Fruit fly (Drosophila melanogaster) whole organism, pupa: ENCODE data around the gene BNIP3.

Source experiments
- CG10348 ChIP-seq: fragments of 200-800 bp; sonication (Bioruptor generic); IDR thresholded peaks from 2 replicates; pipeline ENCODE4 v1.3.6; 2022; ENCODE audit warnings: missing biosample characterization, missing genetic modification characterization
- CG12605 ChIP-seq: fragments of 200-800 bp; sonication (Bioruptor generic); IDR thresholded peaks from 2 replicates; pipeline ENCODE4 v1.3.6; 2022; ENCODE audit warnings: missing biosample characterization, missing genetic modification characterization
- CG13204 ChIP-seq: fragments of 200-800 bp; sonication (Bioruptor generic); optimal IDR thresholded peaks from 2 replicates; lab custom pipeline; 2018; ENCODE audit warnings: missing biosample characterization, mild to moderate bottlenecking, missing genetic modification characterization, moderate library complexity
- CG14655 ChIP-seq: fragments of 200-800 bp; sonication (Bioruptor generic); optimal IDR thresholded peaks from 3 replicates; lab custom pipeline; 2017; ENCODE audit warnings: mild to moderate bottlenecking, missing biosample characterization, missing genetic modification reagents, missing genetic modification characterization
- CG15710 ChIP-seq: fragments of 200-800 bp; sonication (Bioruptor generic); optimal IDR thresholded peaks from 2 replicates; lab custom pipeline; 2018; ENCODE audit warnings: missing biosample characterization, mild to moderate bottlenecking, missing genetic modification characterization, moderate library complexity
- CG17806 ChIP-seq: fragments of 200-800 bp; sonication (Bioruptor generic); optimal IDR thresholded peaks from 2 replicates; lab custom pipeline; 2018; ENCODE audit warnings: missing biosample characterization, mild to moderate bottlenecking, missing genetic modification characterization, moderate library complexity
- CG32121 ChIP-seq: fragments of 200-800 bp; sonication (Bioruptor generic); IDR thresholded peaks from 2 replicates; pipeline ENCODE4 v1.3.6; 2022; ENCODE audit warnings: missing biosample characterization, missing genetic modification characterization
- CG34367 ChIP-seq: fragments of 200-800 bp; sonication (Bioruptor generic); optimal IDR thresholded peaks from 2 replicates; lab custom pipeline; 2018; ENCODE audit warnings: missing biosample characterization, mild to moderate bottlenecking, missing genetic modification characterization
- CG4496 ChIP-seq: fragments of 200-800 bp; sonication (Bioruptor generic); IDR thresholded peaks from 3 replicates; pipeline ENCODE4 v1.3.6; 2022; ENCODE audit warnings: missing biosample characterization, missing genetic modification characterization
- CG8159 ChIP-seq: fragments of 200-800 bp; sonication (Bioruptor generic); optimal IDR thresholded peaks from 3 replicates; lab custom pipeline; 2018; ENCODE audit warnings: missing biosample characterization, mild to moderate bottlenecking, missing genetic modification characterization, moderate library complexity
- CG8301 ChIP-seq: fragments of 200-800 bp; sonication (Bioruptor generic); optimal IDR thresholded peaks from 2 replicates; lab custom pipeline; 2018; ENCODE audit warnings: missing biosample characterization, mild to moderate bottlenecking, missing genetic modification characterization
- CG9948 ChIP-seq: fragments of 200-800 bp; sonication (Bioruptor generic); optimal IDR thresholded peaks from 2 replicates; lab custom pipeline; 2018; ENCODE audit warnings: missing biosample characterization, mild to moderate bottlenecking, missing genetic modification characterization, moderate library complexity
- D1 ChIP-seq: fragments of 200-800 bp; sonication (Bioruptor generic); optimal IDR thresholded peaks from 2 replicates; lab custom pipeline; 2018; ENCODE audit warnings: missing biosample characterization, mild to moderate bottlenecking, missing genetic modification characterization, moderate library complexity
- EcR ChIP-seq: fragments of 200-800 bp; sonication (Bioruptor generic); optimal IDR thresholded peaks from 3 replicates; lab custom pipeline; 2019; ENCODE audit warnings: missing biosample characterization, missing genetic modification characterization, mild to moderate bottlenecking, moderate library complexity, missing genetic modification reagents
- Ets98B ChIP-seq: fragments of 200-800 bp; sonication (Bioruptor generic); IDR thresholded peaks from 2 replicates; pipeline ENCODE4 v1.3.6; 2022; ENCODE audit warnings: missing biosample characterization, missing genetic modification characterization
- Pif1A ChIP-seq: fragments of 200-800 bp; sonication (Bioruptor generic); optimal IDR thresholded peaks from 3 replicates; lab custom pipeline; 2016; ENCODE audit warnings: missing biosample characterization, missing genetic modification characterization
- Pif1B ChIP-seq: fragments of 200-800 bp; sonication (Bioruptor generic); optimal IDR thresholded peaks from 3 replicates; lab custom pipeline; 2016; ENCODE audit warnings: missing biosample characterization, missing genetic modification characterization
- Snoo ChIP-seq: fragments of 200-800 bp; sonication (Bioruptor generic); optimal IDR thresholded peaks from 3 replicates; lab custom pipeline; 2017; ENCODE audit warnings: missing biosample characterization, mild to moderate bottlenecking, missing genetic modification characterization, inconsistent platforms
- fd96Ca ChIP-seq: fragments of 200-800 bp; sonication (Bioruptor generic); IDR thresholded peaks from 3 replicates; pipeline ENCODE4 v1.3.6; 2022; ENCODE audit warnings: missing biosample characterization, missing genetic modification characterization
- gl ChIP-seq: fragments of 200-800 bp; sonication (Bioruptor generic); optimal IDR thresholded peaks from 2 replicates; lab custom pipeline; 2018; ENCODE audit warnings: missing biosample characterization, mild to moderate bottlenecking, missing genetic modification characterization
- rn ChIP-seq: fragments of 200-800 bp; sonication (Bioruptor generic); IDR thresholded peaks from 2 replicates; pipeline ENCODE4 v1.3.6; 2022; ENCODE audit warnings: missing biosample characterization, missing genetic modification characterization

Gene BNIP3

dm6 chr3L:20556371-20556770 lies 37.2 kb upstream of the BNIP3 start:
- peak; percentile 80 for TF ChIP-seq Snoo (tag; lab: Kevin White, UChicago)
- TF ChIP-seq Pif1A, result peak; percentile 61
- TF ChIP-seq gl (tag; lab: Kevin White, UChicago), result peak; percentile 34
- no peak for TF ChIP-seq CG12605
- TF ChIP-seq CG8159 (tag; lab: Kevin White, UChicago), result peak; percentile 84
- TF ChIP-seq CG10348 (GFP tag; lab: Robert Waterston, UW), result no peak
- TF ChIP-seq CG17806 (tag; lab: Kevin White, UChicago), result peak; percentile 75
- TF ChIP-seq EcR (GFP tag; lab: Kevin White, UChicago), result peak; percentile 14
- no peak for TF ChIP-seq rn (GFP tag; lab: Robert Waterston, UW)
- peak; percentile 12 for TF ChIP-seq CG8301 (tag; lab: Kevin White, UChicago)
- peak; percentile 61 for TF ChIP-seq CG9948 (tag; lab: Kevin White, UChicago)
- peak; percentile 82 for TF ChIP-seq CG15710 (tag; lab: Kevin White, UChicago)
- TF ChIP-seq CG14655 (GFP tag; lab: Kevin White, UChicago), result peak; percentile 34
- TF ChIP-seq CG34367, result peak; percentile 71
- TF ChIP-seq Ets98B (GFP tag; lab: Robert Waterston, UW), result no peak
- TF ChIP-seq CG4496, result peak; percentile 43; the same call in 1 of the 3 replicates
- TF ChIP-seq CG13204 (GFP tag; lab: Kevin White, UChicago), result peak; percentile 16
- peak; percentile 65 for TF ChIP-seq Pif1B

DNA sequence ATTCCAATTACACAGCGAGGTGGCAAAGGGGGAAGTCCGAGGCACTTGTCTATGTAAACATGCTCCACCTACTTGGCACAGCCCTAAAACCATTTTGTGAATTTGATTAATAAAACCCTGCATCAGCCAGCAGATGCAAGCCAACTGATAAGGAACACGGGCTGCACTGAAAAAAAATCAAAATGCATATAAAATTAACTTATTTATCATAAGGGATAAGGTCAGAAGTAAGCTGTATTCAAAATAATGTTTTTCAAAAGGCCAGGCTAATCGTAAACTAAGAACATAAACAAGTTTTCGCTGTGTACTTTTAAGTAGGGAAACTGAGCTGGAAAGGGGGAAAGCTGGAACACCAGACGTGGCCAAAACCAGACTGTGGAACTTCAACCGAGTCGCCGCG lies 32.7 kb upstream of the BNIP3 start:
- no peak for TF ChIP-seq CG13204 (GFP tag; lab: Kevin White, UChicago)
- TF ChIP-seq CG10348 (GFP tag; lab: Robert Waterston, UW), result no peak
- TF ChIP-seq CG15710 (tag; lab: Kevin White, UChicago), result peak; percentile 63
- peak; percentile 34 for TF ChIP-seq gl (tag; lab: Kevin White, UChicago)
- peak; percentile 77 for TF ChIP-seq CG14655 (GFP tag; lab: Kevin White, UChicago)
- TF ChIP-seq CG8159 (tag; lab: Kevin White, UChicago), result peak; percentile 68
- peak; percentile 57 for TF ChIP-seq CG9948 (tag; lab: Kevin White, UChicago)
- peak; percentile 71 for TF ChIP-seq Pif1A
- no peak for TF ChIP-seq EcR (GFP tag; lab: Kevin White, UChicago)
- TF ChIP-seq rn (GFP tag; lab: Robert Waterston, UW), result 0 out of 2 replicates have a peak, but pooled peaks have one; percentile 13
- no peak for TF ChIP-seq D1 (tag; lab: Kevin White, UChicago)
- peak; percentile 43 for TF ChIP-seq CG34367
- peak; percentile 63 for TF ChIP-seq CG8301 (tag; lab: Kevin White, UChicago)
- 0 out of 2 replicates have a peak, but pooled peaks have one; percentile 30 for TF ChIP-seq Ets98B (GFP tag; lab: Robert Waterston, UW)
- TF ChIP-seq Snoo (tag; lab: Kevin White, UChicago), result peak; percentile 44
- peak; percentile 70; the same call in 1 of the 3 replicates for TF ChIP-seq CG4496
- peak; percentile 54; the same call in 1 of the 2 replicates for TF ChIP-seq CG12605
- peak; percentile 71 for TF ChIP-seq CG17806 (tag; lab: Kevin White, UChicago)
- peak; percentile 73 for TF ChIP-seq Pif1B
- TF ChIP-seq CG32121 (GFP tag; lab: Robert Waterston, UW), result no peak
- TF ChIP-seq fd96Ca, result peak; percentile 64; the same call in 2 of the 3 replicates

dm6 chr3L:20549358-20549757 lies 30.2 kb upstream of the BNIP3 start:
- TF ChIP-seq Ets98B (GFP tag; lab: Robert Waterston, UW) (no peak), CG34367 (peak; percentile 77), Pif1B (peak; percentile 41), Snoo (tag; lab: Kevin White, UChicago) (peak; percentile 72), fd96Ca (no peak), CG32121 (GFP tag; lab: Robert Waterston, UW) (no peak), rn (GFP tag; lab: Robert Waterston, UW) (no peak), CG10348 (GFP tag; lab: Robert Waterston, UW) (no peak), CG13204 (GFP tag; lab: Kevin White, UChicago) (peak; percentile 28), CG12605 (0 out of 2 replicates have a peak, but pooled peaks have one; percentile 27), gl (tag; lab: Kevin White, UChicago) (peak; percentile 54), CG8159 (tag; lab: Kevin White, UChicago) (peak; percentile 77), Pif1A (peak; percentile 42), CG9948 (tag; lab: Kevin White, UChicago) (peak; percentile 77), CG8301 (tag; lab: Kevin White, UChicago) (peak; percentile 53), CG4496 (no peak), D1 (tag; lab: Kevin White, UChicago) (peak; percentile 45), CG15710 (tag; lab: Kevin White, UChicago) (peak; percentile 70), EcR (GFP tag; lab: Kevin White, UChicago) (peak; percentile 20), CG17806 (tag; lab: Kevin White, UChicago) (peak; percentile 84), CG14655 (GFP tag; lab: Kevin White, UChicago) (peak; percentile 64)

DNA sequence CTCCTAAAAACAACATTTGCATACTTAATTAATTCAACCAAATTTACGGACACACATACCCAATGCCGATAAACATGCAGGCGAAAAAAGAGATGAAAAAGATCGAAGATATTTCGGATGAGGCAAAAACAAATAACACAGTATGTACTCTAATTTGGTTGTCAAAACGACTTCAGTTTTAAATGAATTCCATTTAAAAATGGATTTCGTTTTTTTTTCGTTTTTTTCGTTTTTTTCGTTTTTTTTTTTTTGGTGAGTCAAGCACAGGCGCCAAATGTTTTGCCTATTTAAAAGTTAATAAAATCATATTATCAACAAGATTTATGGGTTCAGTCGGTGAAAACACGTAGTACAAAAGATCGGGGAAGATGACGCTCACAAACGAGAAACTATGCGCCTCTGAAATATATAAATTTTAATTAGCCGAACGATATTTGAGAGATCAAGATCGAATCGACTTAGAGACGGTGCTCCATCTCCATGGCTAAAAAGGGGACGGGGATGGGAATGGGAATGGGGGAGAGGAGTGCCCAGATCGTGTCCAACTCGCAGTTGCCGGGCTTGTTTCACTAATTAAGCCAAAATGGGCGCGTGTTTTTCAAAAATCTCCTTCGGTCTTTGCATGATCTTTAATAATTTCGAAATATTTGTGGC lies 29.1 kb upstream of the BNIP3 start:
- TF ChIP-seq D1 (tag; lab: Kevin White, UChicago) (no peak), CG12605 (no peak), CG17806 (tag; lab: Kevin White, UChicago) (no peak), CG8159 (tag; lab: Kevin White, UChicago) (no peak), CG13204 (GFP tag; lab: Kevin White, UChicago) (no peak), CG34367 (no peak), Pif1A (no peak), CG32121 (GFP tag; lab: Robert Waterston, UW) (no peak), gl (tag; lab: Kevin White, UChicago) (no peak), CG14655 (GFP tag; lab: Kevin White, UChicago) (no peak), CG15710 (tag; lab: Kevin White, UChicago) (no peak), CG4496 (no peak), Snoo (tag; lab: Kevin White, UChicago) (no peak), rn (GFP tag; lab: Robert Waterston, UW) (no peak)
